Fruit fly (Drosophila melanogaster): ENCODE measurements around the gene CG32219.

The CG32219 gene

dm6 chr3L:19928435-19929011 lies 22.4 kb downstream of the CG32219 start, which contains the start of the genes CG8004 and RhoGDI (continued):
- TF ChIP-seq CG8388 (GFP tag; optimal IDR thresholded peaks at IDR 0.05) (peak; percentile 63), CG7786 (GFP tag; optimal IDR thresholded peaks at IDR 0.05) (peak; percentile 74), sens-2 (GFP tag; IDR thresholded peaks at IDR 0.05) (no peak), Jarid2 (GFP tag; optimal IDR thresholded peaks at IDR 0.05) (no peak), CG4424 (GFP tag; optimal IDR thresholded peaks at IDR 0.05) (peak; percentile 57), CG11247 (GFP tag; IDR thresholded peaks at IDR 0.05) (peak; percentile 38; the same call in 1 of the 2 replicates), CG9437 (GFP tag; optimal IDR thresholded peaks at IDR 0.05) (peak; percentile 13), Stat92E (GFP tag; optimal IDR thresholded peaks at IDR 0.05) (no peak), Blimp-1 (GFP tag; optimal IDR thresholded peaks at IDR 0.05) (peak; percentile 60), Fer1 (GFP tag; optimal IDR thresholded peaks at IDR 0.05) (no peak), CG4282 (GFP tag; optimal IDR thresholded peaks at IDR 0.05) (peak; percentile 52), CG18619 (GFP tag; optimal IDR thresholded peaks at IDR 0.05) (peak; percentile 27), br (optimal IDR thresholded peaks at IDR 0.05) (no peak), row (GFP tag; IDR thresholded peaks at IDR 0.05) (peak; percentile 81), H2.0 (GFP tag; IDR thresholded peaks at IDR 0.05) (peak; percentile 52; the same call in 1 of the 2 replicates), kah (GFP tag; optimal IDR thresholded peaks at IDR 0.05) (no peak), Sry-β (GFP tag; optimal IDR thresholded peaks at IDR 0.05) (no peak), otp (GFP tag; IDR thresholded peaks at IDR 0.05) (no peak), Vsx1 (GFP tag; optimal IDR thresholded peaks at IDR 0.05) (no peak), CoRest (tag; optimal IDR thresholded peaks at IDR 0.05) (peak; percentile 72), sd (tag; optimal IDR thresholded peaks at IDR 0.05) (no peak), usp (GFP tag; optimal IDR thresholded peaks at IDR 0.05) (no peak), slbo (GFP tag; IDR thresholded peaks at IDR 0.05) (peak; percentile 77), ac (GFP tag; optimal IDR thresholded peaks at IDR 0.05) (no peak), CG12942 (GFP tag; optimal IDR thresholded peaks at IDR 0.05) (peak; percentile 9), sisA (GFP tag; IDR thresholded peaks at IDR 0.05) (no peak; the same call in none of the 2 replicates), NfI (GFP tag; optimal IDR thresholded peaks at IDR 0.05) (peak; percentile 54), insv (GFP tag; optimal IDR thresholded peaks at IDR 0.05) (peak; percentile 75 to 95), CG7271 (tag; optimal IDR thresholded peaks at IDR 0.05) (no peak), CG4730 (GFP tag; IDR thresholded peaks at IDR 0.05) (0 out of 2 replicates have a peak, but pooled peaks have one; percentile 25), CG33213 (GFP tag; optimal IDR thresholded peaks at IDR 0.05) (peak; percentile 76), CG12744 (GFP tag; optimal IDR thresholded peaks at IDR 0.05) (peak; percentile 54), unpg (GFP tag; optimal IDR thresholded peaks at IDR 0.05) (peak; percentile 68), Dek (tag; optimal IDR thresholded peaks at IDR 0.05) (peak; percentile 62), CG14965 (GFP tag; optimal IDR thresholded peaks at IDR 0.05; ENCODE audit: borderline replicate concordance) (no peak), ATbp (GFP tag; optimal IDR thresholded peaks at IDR 0.05) (no peak), pum (GFP tag; optimal IDR thresholded peaks at IDR 0.05) (peak; percentile 61), CG2129 (GFP tag; IDR thresholded peaks at IDR 0.05; ENCODE audit: partially characterized antibody) (no peak), CG17912 (GFP tag; optimal IDR thresholded peaks at IDR 0.05) (no peak), mld (GFP tag; IDR thresholded peaks at IDR 0.05; ENCODE audit: partially characterized antibody) (no peak), chn (GFP tag; optimal IDR thresholded peaks at IDR 0.05) (peak; percentile 73), cato (GFP tag; optimal IDR thresholded peaks at IDR 0.05; ENCODE audit: borderline replicate concordance) (peak; percentile 40), Eip74EF (GFP tag; optimal IDR thresholded peaks at IDR 0.05) (peak in 1 of 2 experiments; percentile 24), emc (GFP tag; optimal IDR thresholded peaks at IDR 0.05) (peak; percentile 0), CG31441 (GFP tag; IDR thresholded peaks at IDR 0.05) (peak; percentile 62), Hmr (GFP tag; optimal IDR thresholded peaks at IDR 0.05) (peak; percentile 70), slou (GFP tag; optimal IDR thresholded peaks at IDR 0.05) (no peak), kay (GFP tag; optimal IDR thresholded peaks at IDR 0.05) (peak; percentile 65), jing (GFP tag; optimal IDR thresholded peaks at IDR 0.05) (no peak)

Data from whole organism, embryonic.